Worm (Caenorhabditis elegans) whole organism, young adult: ENCODE measurements around the gene EEED8.14.

Source experiments
- F49E8.2 ChIP-seq: sonication (generic microtip); optimal IDR thresholded peaks from 3 replicates; lab custom pipeline; 2017; ENCODE audit warnings: missing genetic modification characterization, mild to moderate bottlenecking, missing compliant biosample characterization, antibody characterized with exemption, moderate library complexity; ENCODE audit not compliant: insufficient read depth
- ceh-27 ChIP-seq: fragments of 200-800 bp; sonication (Bioruptor generic); optimal IDR thresholded peaks from 2 replicates; lab custom pipeline; 2018; ENCODE audit warnings: mild to moderate bottlenecking, missing genetic modification characterization, moderate library complexity, missing compliant biosample characterization

ce11 chrII:5455650-5456355 is 42.0 kb upstream of the EEED8.14 start, which contains the start of gene daz-1:
- TF ChIP-seq ceh-27 (GFP tag; lab: Kevin White, UChicago) (no peak), F49E8.2 (tag; lab: Kevin White, UChicago) (peak; percentile 40)
